Worm (Caenorhabditis elegans): Measurements from ENCODE around the gene set-23.
"Not testable (repeated sequence)": the region's sequence is repeated elsewhere in the genome, so short reads cannot be mapped to it uniquely, and the experiment has no call there.

Gene set-23

DNA sequence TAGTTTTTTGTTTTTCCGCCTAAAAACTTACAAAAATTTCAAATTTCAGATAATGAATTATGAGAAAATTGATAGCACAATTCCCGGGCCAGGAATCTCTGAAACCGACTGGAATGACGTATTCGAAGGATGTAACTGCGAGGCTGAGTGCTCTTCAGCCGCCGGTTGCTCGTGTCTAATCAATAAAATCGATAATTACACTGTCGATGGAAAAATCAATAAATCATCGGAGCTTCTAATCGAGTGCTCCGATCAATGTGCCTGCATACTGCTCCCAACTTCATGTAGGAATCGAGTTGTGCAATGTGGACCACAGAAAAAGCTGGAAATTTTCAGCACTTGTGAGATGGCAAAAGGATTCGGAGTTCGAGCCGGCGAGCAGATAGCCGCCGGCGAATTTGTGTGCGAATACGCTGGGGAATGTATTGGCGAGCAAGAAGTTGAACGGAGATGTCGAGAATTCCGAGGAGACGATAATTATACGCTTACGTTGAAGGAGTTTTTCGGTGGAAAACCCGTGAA is 1.5 kb downstream of the set-23 start:
- no peak for TF ChIP-seq K11D2.4 (GFP tag; IDR thresholded peaks at IDR 0.05)
- TF ChIP-seq him-1 (tag; optimal IDR thresholded peaks at IDR 0.05), result no peak
- TF ChIP-seq ceh-91 (GFP tag; IDR thresholded peaks at IDR 0.05), result no peak
- no peak for TF ChIP-seq fkh-3 (tag; optimal IDR thresholded peaks at IDR 0.05)
- TF ChIP-seq ztf-22 (GFP tag; optimal IDR thresholded peaks at IDR 0.05), result no peak
- no peak for TF ChIP-seq nfya-1 (tag; optimal IDR thresholded peaks at IDR 0.05; ENCODE audit: borderline replicate concordance, insufficient read depth)
- TF ChIP-seq chd-7 (tag; optimal IDR thresholded peaks at IDR 0.05), result no peak
- no peak for TF ChIP-seq lin-26 (GFP tag; IDR thresholded peaks at IDR 0.05)
- no peak for TF ChIP-seq mes-4 (tag; optimal IDR thresholded peaks at IDR 0.05)
- no peak for TF ChIP-seq F33H1.4 (GFP tag; IDR thresholded peaks at IDR 0.05)
- no peak for TF ChIP-seq lag-1 (GFP tag; IDR thresholded peaks at IDR 0.05)
- no peak for TF ChIP-seq efl-1 (GFP tag; optimal IDR thresholded peaks at IDR 0.05)
- no peak for TF ChIP-seq die-1 (tag; optimal IDR thresholded peaks at IDR 0.05)
- TF ChIP-seq ama-1 (optimal IDR thresholded peaks at IDR 0.05), result no peak
- no peak for TF ChIP-seq ama-1 (GFP tag; optimal IDR thresholded peaks at IDR 0.05)

DNA sequence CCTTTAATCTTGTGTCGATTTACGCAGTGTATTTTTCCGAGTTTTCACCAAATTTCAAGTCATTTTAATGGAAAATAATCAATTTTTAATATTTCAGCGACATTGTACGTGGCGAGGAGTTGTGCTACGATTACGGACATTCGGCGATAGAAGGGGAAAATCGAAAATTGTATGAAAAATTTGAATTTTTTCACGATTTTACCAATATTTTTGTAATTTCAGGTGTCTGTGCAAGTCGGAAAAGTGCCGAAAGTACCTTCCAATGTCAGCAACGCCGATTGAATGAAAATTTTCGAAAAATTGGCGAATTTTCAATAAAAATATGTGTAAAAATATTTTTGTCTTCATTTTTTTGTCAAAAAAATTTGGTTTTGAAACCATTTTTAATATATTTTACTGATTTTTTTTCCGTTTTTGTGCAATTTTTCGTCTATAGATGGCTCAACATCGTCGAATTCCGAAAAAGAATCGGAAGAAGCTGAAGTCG is 3.9 kb downstream of the set-23 start, which contains the start of gene Y41D4B.11:
Gene Y41D4B.11 (plus strand): TSS at position 437 of the 487 bp plus-strand sequence.
- TF ChIP-seq F37B4.10 (GFP tag; IDR thresholded peaks at IDR 0.05), result no peak

DNA sequence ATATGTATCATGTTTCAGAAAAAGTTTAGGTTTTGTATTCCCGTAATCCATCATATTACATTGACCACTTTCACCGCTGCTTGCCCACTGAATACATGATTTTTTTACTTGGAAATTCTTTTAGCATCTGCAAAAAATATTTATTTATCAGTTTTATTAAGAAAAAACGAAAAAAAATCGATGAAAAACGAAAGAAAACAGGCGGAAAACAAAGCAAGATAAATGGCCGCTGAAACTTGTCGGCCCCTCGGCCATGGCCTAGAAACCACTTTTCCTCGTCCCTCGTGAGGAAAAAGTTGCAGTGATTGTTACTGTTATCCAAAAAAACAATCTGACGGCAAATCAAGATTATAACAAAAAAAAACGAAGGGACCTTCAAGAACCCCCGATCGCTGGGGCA is 8.5 kb downstream of the set-23 start, which contains the start of gene dsl-3:
Gene dsl-3 (plus strand): TSS at position 301 of the 400 bp plus-strand sequence.
- not testable (repeated sequence) for TF ChIP-seq ztf-26 (tag; optimal IDR thresholded peaks at IDR 0.05); F37B4.10 (GFP tag; IDR thresholded peaks at IDR 0.05); lin-35 (GFP tag; optimal IDR thresholded peaks at IDR 0.05)

DNA sequence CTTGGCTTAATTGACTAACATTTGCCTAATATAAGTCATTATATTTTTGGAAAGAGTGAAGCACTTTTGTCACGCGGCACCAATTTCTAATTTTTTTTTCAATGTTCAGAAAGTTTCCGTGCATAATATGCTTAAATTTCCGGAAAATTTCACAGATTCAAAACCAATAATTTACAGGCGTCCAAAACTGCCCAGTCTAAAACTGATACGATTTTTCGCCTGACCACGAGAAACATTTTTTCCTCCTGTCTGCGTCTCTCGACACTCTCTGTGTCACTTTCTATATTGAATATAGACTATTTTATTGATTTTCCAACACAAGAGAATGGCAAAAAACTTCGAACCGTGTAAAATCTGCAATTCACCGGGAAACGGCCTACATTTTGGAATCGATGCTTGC is 12.1 kb downstream of the set-23 start, which contains the start of gene nhr-122:
Gene nhr-122 (plus strand): TSS at position 301 of the 400 bp plus-strand sequence.
- no peak for TF ChIP-seq Y79H2A.3 (GFP tag; conservative IDR thresholded peaks at IDR 0.05)
- no peak for TF ChIP-seq lsy-27 (tag; optimal IDR thresholded peaks at IDR 0.05; ENCODE audit: borderline replicate concordance, insufficient read depth)
- TF ChIP-seq egl-44 (GFP tag; IDR thresholded peaks at IDR 0.05), result no peak
- no peak for TF ChIP-seq ekl-4 (GFP tag; IDR thresholded peaks at IDR 0.05)
- peak; percentile 31; the same call in 1 of the 2 replicates for TF ChIP-seq hmg-1.2 (GFP tag; IDR thresholded peaks at IDR 0.05)
- TF ChIP-seq madf-6 (GFP tag; IDR thresholded peaks at IDR 0.05), result no peak
- no peak for TF ChIP-seq chd-7 (tag; optimal IDR thresholded peaks at IDR 0.05)
- TF ChIP-seq B0035.1 (tag; optimal IDR thresholded peaks at IDR 0.05), result no peak
- TF ChIP-seq lin-26 (GFP tag; IDR thresholded peaks at IDR 0.05), result no peak

DNA sequence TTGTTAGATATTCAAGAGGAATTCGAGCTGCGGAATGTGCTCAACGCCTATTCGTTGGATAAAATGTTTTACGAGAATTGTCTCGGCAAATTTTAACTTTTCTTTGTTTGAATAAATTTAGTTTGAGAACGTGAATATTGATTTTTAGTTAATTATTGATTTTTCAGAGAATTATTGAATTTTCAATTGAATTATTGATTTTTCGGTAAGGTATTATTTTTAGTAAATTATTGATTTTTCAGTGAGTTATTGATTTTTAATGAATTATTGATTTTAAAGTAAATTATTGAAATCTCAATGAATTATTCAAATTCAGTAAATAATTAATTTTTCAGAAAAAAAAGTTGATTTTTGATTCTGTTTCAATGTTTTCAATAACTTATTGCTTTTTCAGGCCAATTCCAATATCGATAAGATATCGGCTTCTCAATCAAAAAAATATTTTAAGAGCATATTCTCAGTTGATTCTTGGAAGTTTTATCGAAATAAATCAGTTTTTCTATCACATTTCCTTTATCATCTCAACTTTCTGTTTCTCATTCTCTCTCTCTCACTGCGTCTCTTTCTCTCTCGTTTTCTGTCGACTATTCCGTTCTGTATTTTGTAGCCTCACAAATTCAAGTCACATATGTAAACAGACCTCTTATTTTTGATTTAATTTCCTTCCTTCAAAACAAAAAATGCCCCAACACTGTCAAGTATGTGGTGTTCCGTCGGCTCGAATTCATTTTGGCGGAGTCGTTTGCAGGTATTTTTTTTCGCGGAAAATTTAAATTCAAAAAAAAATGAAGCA is 18.3 kb downstream of the set-23 start, which contains the start of gene nhr-92:
Gene nhr-92 (plus strand): TSS at position 576 of the 793 bp plus-strand sequence.
- peak; percentile 7 for TF ChIP-seq attf-5 (GFP tag; optimal IDR thresholded peaks at IDR 0.05)
- TF ChIP-seq hmg-1.2 (GFP tag; IDR thresholded peaks at IDR 0.05), result peak; percentile 11; the same call in 1 of the 2 replicates
- no peak for TF ChIP-seq madf-3 (GFP tag; IDR thresholded peaks at IDR 0.05)
- peak; percentile 13 for TF ChIP-seq nhr-80 (tag; optimal IDR thresholded peaks at IDR 0.05)

DNA sequence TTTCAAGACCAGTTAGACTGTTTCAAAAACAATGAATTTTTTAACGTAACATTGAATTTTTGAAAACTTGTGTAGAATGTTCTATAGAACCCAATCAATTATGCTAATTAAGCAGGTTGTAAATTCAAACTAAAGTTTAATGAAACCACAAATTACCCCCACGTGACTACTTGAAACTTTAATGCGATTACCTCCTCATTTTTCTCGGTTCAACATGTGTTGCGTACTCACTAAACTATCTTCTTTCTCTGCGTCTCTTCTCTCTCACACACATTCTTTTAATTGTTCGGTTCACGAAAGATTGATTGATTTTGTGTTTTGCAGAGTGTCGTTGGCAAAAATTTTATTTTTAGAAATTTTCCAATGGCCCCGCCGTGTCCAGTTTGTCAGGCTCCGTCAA is 22.3 kb downstream of the set-23 start, which contains the start of gene nhr-87:
Gene nhr-87 (plus strand): TSS at position 318 of the 400 bp plus-strand sequence.
- TF ChIP-seq sptf-2 (GFP tag; optimal IDR thresholded peaks at IDR 0.05) (no peak), ztf-26 (tag; optimal IDR thresholded peaks at IDR 0.05) (no peak), repo-1 (tag; optimal IDR thresholded peaks at IDR 0.05) (no peak), hmg-1.2 (GFP tag; IDR thresholded peaks at IDR 0.05) (peak; percentile 30; the same call in 1 of the 2 replicates), lsl-1 (GFP tag; optimal IDR thresholded peaks at IDR 0.05) (no peak), bed-2 (GFP tag; IDR thresholded peaks at IDR 0.05) (no peak), lin-40 (tag; optimal IDR thresholded peaks at IDR 0.05) (peak; percentile 20), ztf-22 (GFP tag; optimal IDR thresholded peaks at IDR 0.05) (no peak), D2030.7 (GFP tag; IDR thresholded peaks at IDR 0.05) (no peak), ceh-27 (GFP tag; optimal IDR thresholded peaks at IDR 0.05) (peak; percentile 30)

Data from whole organism, young adult.